Worm (Caenorhabditis elegans): Measurements from ENCODE around the gene aff-1.

aff-1 gene

DNA sequence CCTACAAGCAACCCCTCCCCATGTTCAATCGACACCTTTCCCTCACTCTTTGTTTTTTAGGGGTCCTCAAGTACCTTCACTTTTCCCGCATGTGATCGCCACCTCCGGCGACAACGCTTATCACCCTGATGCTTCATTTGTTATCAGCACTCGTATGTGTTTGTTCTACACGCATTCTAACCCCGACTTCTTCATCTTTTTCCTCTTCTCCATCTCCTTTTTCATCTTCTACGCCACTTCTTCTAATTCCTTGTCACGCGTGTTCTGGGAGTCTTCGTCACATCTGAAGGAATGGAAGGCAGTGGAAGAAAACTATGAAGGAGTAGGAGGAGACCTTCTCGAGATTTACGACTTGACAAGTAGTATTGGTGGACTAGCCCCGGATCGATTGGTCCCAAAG lies 33.5 kb downstream of the aff-1 start (continued):
- TF ChIP-seq sptf-1 (tag; optimal IDR thresholded peaks at IDR 0.05) (no peak), lin-14 (GFP tag; optimal IDR thresholded peaks at IDR 0.05) (peak; percentile 43), unc-62 (GFP tag; optimal IDR thresholded peaks at IDR 0.05) (no peak), xbp-1 (tag; optimal IDR thresholded peaks at IDR 0.05) (no peak), rnt-1 (tag; optimal IDR thresholded peaks at IDR 0.05) (no peak), pag-3 (tag; optimal IDR thresholded peaks at IDR 0.05; ENCODE audit: borderline replicate concordance, insufficient read depth) (no peak), lin-15B (tag; optimal IDR thresholded peaks at IDR 0.05) (no peak), irx-1 (tag; optimal IDR thresholded peaks at IDR 0.05) (no peak), C04F5.9 (tag; optimal IDR thresholded peaks at IDR 0.05) (no peak), C34B4.2 (tag; optimal IDR thresholded peaks at IDR 0.05) (no peak), C16A3.4 (tag; optimal IDR thresholded peaks at IDR 0.05) (no peak), pqm-1 (tag; optimal IDR thresholded peaks at IDR 0.05) (no peak), mdl-1 (tag; optimal IDR thresholded peaks at IDR 0.05) (no peak), isw-1 (GFP tag; IDR thresholded peaks at IDR 0.05) (no peak), sup-37 (GFP tag; optimal IDR thresholded peaks at IDR 0.05) (no peak), dsc-1 (tag; optimal IDR thresholded peaks at IDR 0.05) (no peak), ces-1 (GFP tag; optimal IDR thresholded peaks at IDR 0.05) (no peak), nhr-47 (tag; optimal IDR thresholded peaks at IDR 0.05) (no peak), tbx-2 (tag; optimal IDR thresholded peaks at IDR 0.05) (no peak), snpc-4 (tag; optimal IDR thresholded peaks at IDR 0.05) (no peak)

DNA sequence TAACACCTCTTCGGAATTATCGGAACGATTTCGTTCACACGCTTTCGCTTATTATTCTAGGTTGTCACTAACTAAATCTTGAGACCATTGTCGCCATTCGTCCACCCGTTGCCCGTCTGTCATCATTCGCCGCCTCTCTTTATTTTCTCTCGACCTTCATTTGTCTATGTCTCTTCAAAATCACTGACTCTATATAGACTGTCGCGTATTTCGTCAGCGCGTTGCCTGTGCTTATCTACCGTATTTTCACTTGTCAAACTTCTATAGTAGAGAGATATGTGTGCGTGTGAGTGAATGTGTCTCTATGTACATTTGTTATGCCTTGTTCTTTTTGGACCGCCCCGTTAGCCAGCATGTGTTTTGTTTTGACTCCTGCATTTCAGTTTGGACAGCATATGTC lies 34.4 kb downstream of the aff-1 start:
- TF ChIP-seq nhr-28 (tag; optimal IDR thresholded peaks at IDR 0.05) (no peak), sup-37 (GFP tag; optimal IDR thresholded peaks at IDR 0.05) (no peak), swsn-7 (tag; optimal IDR thresholded peaks at IDR 0.05) (peak; percentile 22), elt-3 (tag; optimal IDR thresholded peaks at IDR 0.05) (peak in 4 of 6 experiments; percentile 19 to 81 (median 36)), rnt-1 (tag; optimal IDR thresholded peaks at IDR 0.05) (peak; percentile 16), efl-1 (optimal IDR thresholded peaks at IDR 0.05) (no peak), efl-1 (GFP tag; optimal IDR thresholded peaks at IDR 0.05 in 1 of 2) (no peak), jun-1 (tag; optimal IDR thresholded peaks at IDR 0.05) (peak; percentile 15), skn-1 (tag; optimal IDR thresholded peaks at IDR 0.05) (peak; percentile 64), egl-27 (tag; optimal IDR thresholded peaks at IDR 0.05) (peak in 1 of 2 experiments; percentile 7), isw-1 (GFP tag; IDR thresholded peaks at IDR 0.05) (no peak), nhr-84 (tag; optimal IDR thresholded peaks at IDR 0.05) (no peak), ztf-11 (tag; optimal IDR thresholded peaks at IDR 0.05) (no peak), nhr-77 (tag; optimal IDR thresholded peaks at IDR 0.05) (peak; percentile 46), mep-1 (tag; optimal IDR thresholded peaks at IDR 0.05) (peak; percentile 60), lin-35 (GFP tag; optimal IDR thresholded peaks at IDR 0.05) (peak in 1 of 2 experiments; percentile 61), nhr-47 (tag; optimal IDR thresholded peaks at IDR 0.05) (no peak), fos-1 (tag; optimal IDR thresholded peaks at IDR 0.05) (no peak), nhr-85 (tag) (peak; percentile 92), C34B4.2 (tag; optimal IDR thresholded peaks at IDR 0.05) (no peak), zip-4 (GFP tag; optimal IDR thresholded peaks at IDR 0.05) (no peak), tbx-2 (tag; optimal IDR thresholded peaks at IDR 0.05) (no peak), ceh-8 (GFP tag; optimal IDR thresholded peaks at IDR 0.05) (no peak), ceh-82 (tag; optimal IDR thresholded peaks at IDR 0.05) (peak in 1 of 3 experiments; percentile 23), lin-14 (GFP tag; optimal IDR thresholded peaks at IDR 0.05) (peak; percentile 87), lin-13 (GFP tag; optimal IDR thresholded peaks at IDR 0.05) (no peak), dpl-1 (GFP tag; optimal IDR thresholded peaks at IDR 0.05) (peak in 1 of 3 experiments; percentile 7), C04F5.9 (tag; optimal IDR thresholded peaks at IDR 0.05) (no peak), snu-23 (GFP tag; optimal IDR thresholded peaks at IDR 0.05) (peak; percentile 64), nhr-90 (tag; optimal IDR thresholded peaks at IDR 0.05; ENCODE audit: poor library complexity) (peak; percentile 42), hlh-17 (GFP tag; optimal IDR thresholded peaks at IDR 0.05; ENCODE audit: borderline replicate concordance) (no peak), lir-3 (tag; optimal IDR thresholded peaks at IDR 0.05; ENCODE audit: poor library complexity) (no peak), xbp-1 (tag; optimal IDR thresholded peaks at IDR 0.05) (no peak), nhr-71 (tag; optimal IDR thresholded peaks at IDR 0.05) (peak; percentile 44), mdl-1 (tag; optimal IDR thresholded peaks at IDR 0.05) (peak in 1 of 2 experiments; percentile 61), snpc-4 (tag; optimal IDR thresholded peaks at IDR 0.05) (peak; percentile 10), hlh-4 (tag; optimal IDR thresholded peaks at IDR 0.05) (no peak), C16A3.4 (tag; optimal IDR thresholded peaks at IDR 0.05) (peak; percentile 25), ets-5 (GFP tag; IDR thresholded peaks at IDR 0.05) (no peak), blmp-1 (tag; optimal IDR thresholded peaks at IDR 0.05) (peak; percentile 98), nhr-237 (tag; optimal IDR thresholded peaks at IDR 0.05) (no peak), nhr-20 (tag; optimal IDR thresholded peaks at IDR 0.05) (peak; percentile 67)

All from whole organism, L1 larva.